Worm (Caenorhabditis elegans): Measurements from ENCODE around the gene C02F12.8.

The C02F12.8 gene

DNA sequence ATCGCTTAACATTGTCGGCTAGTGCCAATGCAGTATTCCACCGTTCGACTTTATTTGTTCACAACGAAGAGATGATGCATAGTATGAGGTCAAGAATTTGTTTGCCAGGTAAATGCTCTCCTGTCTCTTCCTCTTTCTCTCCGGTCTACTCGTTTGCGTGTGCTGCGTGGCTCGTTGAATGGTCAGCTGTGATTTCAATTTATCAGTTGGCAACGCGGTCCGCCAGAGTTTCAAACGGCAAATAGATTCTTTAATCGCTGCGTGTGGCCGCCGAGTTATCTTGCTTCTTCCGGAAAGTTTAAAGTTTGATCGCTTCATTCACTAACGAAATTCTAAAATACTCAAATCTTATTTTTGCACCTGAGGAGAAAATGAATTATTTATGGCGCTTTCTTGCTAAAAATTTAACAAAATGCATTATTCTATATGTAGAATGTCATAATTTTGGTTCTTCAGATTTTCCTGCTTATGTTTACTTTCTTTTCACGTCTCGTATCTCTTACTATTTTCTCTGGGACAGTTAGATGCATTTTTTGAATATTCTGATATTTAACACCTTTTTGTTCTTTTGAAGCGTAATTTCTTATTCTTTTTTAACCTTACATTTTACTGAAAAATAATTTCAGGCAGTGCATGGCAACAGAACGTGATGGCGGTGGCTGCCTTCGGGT lies 12.4 kb downstream of the C02F12.8 start, which contains the start of gene tsp-17:
Gene tsp-17, plus strand, starts transcription at position 621 of the 671 bp plus-strand sequence.
- no peak for TF ChIP-seq sea-1 (GFP tag; conservative IDR thresholded peaks at IDR 0.05)
- no peak for TF ChIP-seq scrt-1 (GFP tag; IDR thresholded peaks at IDR 0.05)
- no peak for TF ChIP-seq F13C5.2 (tag; optimal IDR thresholded peaks at IDR 0.05)

DNA sequence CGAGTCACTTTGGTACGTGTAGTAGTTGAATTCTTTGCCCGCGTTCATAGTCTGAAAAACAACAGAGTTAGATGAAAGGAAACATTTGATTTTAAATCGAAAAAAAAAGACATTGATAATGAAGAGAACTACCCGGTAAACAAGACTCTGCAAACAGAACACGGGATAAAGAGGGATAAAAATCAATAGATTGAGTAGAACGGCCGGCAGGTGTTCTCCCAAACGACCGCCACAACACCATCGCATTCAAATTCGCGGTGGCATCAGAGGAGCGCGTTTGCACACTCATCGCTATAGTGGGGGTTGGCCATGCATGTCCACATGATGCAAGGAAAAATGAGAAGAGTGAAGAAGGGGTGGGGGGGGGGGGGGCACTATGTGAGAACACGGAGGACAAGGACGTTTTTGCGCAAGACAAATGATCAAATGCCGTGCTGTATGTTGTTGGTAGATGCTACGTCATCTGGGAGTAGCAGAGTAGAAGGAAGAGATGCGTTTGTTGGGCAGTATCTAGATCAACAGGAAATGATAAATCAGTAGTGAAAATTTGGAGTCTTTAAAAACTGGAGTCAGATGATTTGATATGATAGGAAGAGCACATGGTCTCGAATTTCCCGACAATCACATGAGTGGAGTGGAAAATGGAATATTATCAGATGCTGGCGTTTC lies 14.4 kb downstream of the C02F12.8 start, which contains the start of gene tag-52:
Gene tag-52, minus strand, starts transcription at position 51 of the 669 bp plus-strand sequence.
- TF ChIP-seq flt-1 (GFP tag; IDR thresholded peaks at IDR 0.05) (no peak), F13C5.2 (tag; optimal IDR thresholded peaks at IDR 0.05) (peak; percentile 65), ceh-36 (tag; optimal IDR thresholded peaks at IDR 0.05) (peak; percentile 34), hmg-4 (GFP tag; optimal IDR thresholded peaks at IDR 0.05) (peak; percentile 88)

DNA sequence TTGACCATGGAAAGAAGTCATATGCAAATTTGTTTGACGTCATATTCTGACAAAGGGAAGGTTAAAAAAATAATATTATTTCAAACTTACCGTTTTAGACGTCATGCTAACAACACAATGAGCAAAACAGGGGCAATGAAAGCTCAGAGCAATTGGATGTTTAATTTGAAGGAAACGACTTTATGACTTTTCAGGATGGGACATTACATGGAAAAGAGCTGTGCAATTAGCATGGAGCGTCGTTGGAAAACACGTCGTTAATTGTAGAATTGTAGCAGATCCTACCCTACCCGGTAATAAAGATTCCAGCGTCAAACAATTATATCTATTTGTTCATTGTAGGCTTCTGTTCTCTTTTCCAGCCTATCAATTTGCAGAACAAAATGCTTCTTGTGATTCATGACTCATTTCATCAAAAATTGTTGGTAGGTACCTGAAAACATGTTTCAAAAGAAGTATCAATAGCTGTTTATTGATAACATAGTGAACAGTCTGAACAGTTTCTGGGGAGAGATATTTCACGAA lies 19.4 kb downstream of the C02F12.8 start, which contains the start of gene ceh-63:
Gene ceh-63, minus strand, starts transcription at position 475 of the 525 bp plus-strand sequence.
- TF ChIP-seq flt-1 (GFP tag; IDR thresholded peaks at IDR 0.05) (no peak), hmbx-1 (tag; optimal IDR thresholded peaks at IDR 0.05) (no peak), pes-1 (GFP tag; IDR thresholded peaks at IDR 0.05) (no peak), tbx-11 (GFP tag; IDR thresholded peaks at IDR 0.05) (no peak), sea-1 (GFP tag; conservative IDR thresholded peaks at IDR 0.05) (no peak)

DNA sequence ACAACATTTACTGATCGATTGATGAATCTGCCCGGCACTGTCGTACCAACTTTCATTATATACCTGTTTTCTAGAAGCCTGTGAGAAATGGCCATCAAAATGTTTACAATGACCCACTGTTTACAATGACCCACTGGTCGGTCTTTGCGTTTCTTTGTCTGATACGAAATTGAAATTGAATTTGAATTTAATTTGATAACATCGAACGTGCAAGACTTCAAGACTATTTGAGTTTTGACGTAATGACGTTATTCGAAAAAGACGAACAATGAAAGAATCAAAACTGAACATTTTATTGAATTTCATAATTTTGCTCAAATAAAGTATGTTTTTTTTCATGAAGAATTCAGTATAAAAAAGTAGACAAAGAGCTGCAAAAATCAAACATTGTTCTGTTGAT lies 21.0 kb downstream of the C02F12.8 start, which contains the start of gene C02F12.5:
Gene C02F12.5, minus strand, starts transcription at position 101 of the 400 bp plus-strand sequence.
- TF ChIP-seq ceh-36 (tag; optimal IDR thresholded peaks at IDR 0.05) (no peak), sea-1 (GFP tag; conservative IDR thresholded peaks at IDR 0.05) (no peak), B0310.2 (tag; optimal IDR thresholded peaks at IDR 0.05) (no peak), pes-1 (GFP tag; IDR thresholded peaks at IDR 0.05) (no peak), flt-1 (GFP tag; IDR thresholded peaks at IDR 0.05) (no peak), F13C5.2 (tag; optimal IDR thresholded peaks at IDR 0.05) (no peak)

DNA sequence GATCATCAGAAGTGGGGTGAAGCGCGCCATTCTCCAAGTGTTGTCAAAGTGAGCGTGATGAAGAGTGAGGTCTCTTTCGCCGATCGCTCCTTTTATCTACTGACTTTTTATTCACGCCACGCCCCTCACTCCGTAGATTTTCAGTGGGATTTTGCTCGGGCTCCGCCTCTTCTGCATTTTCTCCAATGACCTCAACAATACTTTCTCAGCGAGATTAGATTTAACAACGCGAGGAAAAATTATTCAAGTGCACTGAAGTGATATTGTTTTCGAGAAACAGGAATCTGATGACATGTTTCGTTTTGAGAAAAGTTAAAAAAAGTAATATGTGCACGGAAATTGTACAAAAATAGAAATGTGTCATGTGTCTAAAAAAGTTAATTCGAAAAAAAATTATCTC lies 24.2 kb downstream of the C02F12.8 start, which contains the start of gene snet-1:
Gene snet-1, minus strand, starts transcription at position 101 of the 400 bp plus-strand sequence.
- TF ChIP-seq pes-1 (GFP tag; IDR thresholded peaks at IDR 0.05) (no peak), tbx-11 (GFP tag; IDR thresholded peaks at IDR 0.05) (no peak), ceh-13 (GFP tag; optimal IDR thresholded peaks at IDR 0.05) (no peak)

DNA sequence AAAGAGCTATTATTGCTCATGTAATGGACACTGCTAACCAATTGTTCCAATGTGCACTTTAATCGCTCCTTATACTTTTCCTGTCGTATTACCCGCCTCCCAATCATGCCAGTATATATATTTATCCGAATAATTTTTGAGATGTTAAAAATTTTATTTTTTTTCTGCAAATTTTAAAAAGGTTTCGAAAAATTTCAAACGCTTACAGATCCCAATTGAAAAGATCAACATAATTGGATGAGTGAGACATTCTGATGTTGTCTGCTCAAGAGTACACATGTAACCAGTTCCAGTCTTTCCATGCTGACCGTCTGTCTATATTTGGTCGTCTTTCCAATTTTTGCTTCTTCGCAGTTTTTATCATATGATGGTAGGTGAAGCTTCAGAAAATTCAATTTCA lies 33.8 kb downstream of the C02F12.8 start, which contains the start of gene R11G1.1:
Gene R11G1.1, plus strand, starts transcription at position 301 of the 400 bp plus-strand sequence.
- TF ChIP-seq sea-1 (GFP tag; conservative IDR thresholded peaks at IDR 0.05): no peak
- TF ChIP-seq tbx-37 (GFP tag; conservative IDR thresholded peaks at IDR 0.05): no peak
- TF ChIP-seq ceh-13 (GFP tag; optimal IDR thresholded peaks at IDR 0.05): no peak
- no peak for TF ChIP-seq tra-4 (tag; optimal IDR thresholded peaks at IDR 0.05)
- no peak for TF ChIP-seq B0310.2 (tag; optimal IDR thresholded peaks at IDR 0.05)
- TF ChIP-seq hmg-4 (GFP tag; optimal IDR thresholded peaks at IDR 0.05): no peak
- TF ChIP-seq ama-1 (optimal IDR thresholded peaks at IDR 0.05): no peak
- no peak for TF ChIP-seq F13C5.2 (tag; optimal IDR thresholded peaks at IDR 0.05)
- TF ChIP-seq hnd-1 (tag; optimal IDR thresholded peaks at IDR 0.05): no peak
- no peak for TF ChIP-seq hmbx-1 (tag; optimal IDR thresholded peaks at IDR 0.05)
- no peak for TF ChIP-seq ceh-36 (tag; optimal IDR thresholded peaks at IDR 0.05)

DNA sequence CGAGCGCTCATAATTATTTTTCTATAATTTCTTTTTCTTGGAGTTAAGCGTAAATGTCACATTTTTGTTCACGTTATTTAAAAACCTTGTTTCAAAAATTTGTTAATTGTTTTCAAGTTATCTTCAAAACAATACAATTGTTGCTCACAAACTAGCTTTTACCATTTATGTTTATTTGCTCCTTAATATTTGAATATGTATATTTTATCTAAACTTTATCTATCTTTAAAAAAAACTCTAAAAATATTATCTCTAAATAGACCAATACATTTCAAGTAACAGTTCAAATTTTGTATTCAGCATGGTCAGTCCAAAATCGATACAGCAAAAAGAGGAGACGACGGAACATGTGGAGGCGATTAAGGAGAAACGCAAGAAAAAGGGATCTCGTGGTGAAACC lies 37.1 kb downstream of the C02F12.8 start, which contains the start of gene R11G1.7:
Gene R11G1.7, plus strand, starts transcription at position 301 of the 400 bp plus-strand sequence.
- TF ChIP-seq ceh-36 (tag; optimal IDR thresholded peaks at IDR 0.05): no peak
- no peak for TF ChIP-seq F13C5.2 (tag; optimal IDR thresholded peaks at IDR 0.05)
- no peak for TF ChIP-seq pes-1 (GFP tag; IDR thresholded peaks at IDR 0.05)
- no peak for TF ChIP-seq sea-1 (GFP tag; conservative IDR thresholded peaks at IDR 0.05)
- TF ChIP-seq ama-1 (optimal IDR thresholded peaks at IDR 0.05): no peak

DNA sequence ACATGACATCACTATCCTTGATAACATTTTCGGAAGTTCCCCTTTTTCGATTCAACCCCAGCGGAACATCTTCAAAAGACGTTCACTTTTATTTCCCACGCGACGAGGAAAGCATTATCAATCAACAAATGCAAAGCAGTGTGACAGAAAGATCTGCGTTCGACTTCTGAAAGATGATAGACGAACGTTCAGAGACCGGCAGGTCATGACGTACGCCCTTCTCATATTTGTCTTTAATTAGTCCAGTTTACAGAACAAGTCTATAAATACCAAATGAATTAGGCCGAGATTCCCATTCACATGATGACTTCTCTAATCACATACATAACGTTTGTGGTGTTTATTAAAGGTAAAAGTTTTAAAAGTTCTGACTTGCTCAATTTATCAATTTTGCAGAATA lies 38.4 kb downstream of the C02F12.8 start, which contains the start of gene R11G1.11:
Gene R11G1.11, plus strand, starts transcription at position 301 of the 400 bp plus-strand sequence.
- no peak for TF ChIP-seq hnd-1 (tag; optimal IDR thresholded peaks at IDR 0.05)
- TF ChIP-seq sea-1 (GFP tag; conservative IDR thresholded peaks at IDR 0.05): no peak
- TF ChIP-seq tbx-37 (GFP tag; conservative IDR thresholded peaks at IDR 0.05): no peak
- no peak for TF ChIP-seq ceh-36 (tag; optimal IDR thresholded peaks at IDR 0.05)
- no peak for TF ChIP-seq ama-1 (optimal IDR thresholded peaks at IDR 0.05)
- no peak for TF ChIP-seq hmg-4 (GFP tag; optimal IDR thresholded peaks at IDR 0.05)
- TF ChIP-seq aly-1 (tag; optimal IDR thresholded peaks at IDR 0.05): no peak
- TF ChIP-seq flt-1 (GFP tag; IDR thresholded peaks at IDR 0.05): no peak
- no peak for TF ChIP-seq F13C5.2 (tag; optimal IDR thresholded peaks at IDR 0.05)
- TF ChIP-seq scrt-1 (GFP tag; IDR thresholded peaks at IDR 0.05): no peak
- no peak for TF ChIP-seq tra-4 (tag; optimal IDR thresholded peaks at IDR 0.05)
- no peak for TF ChIP-seq hmbx-1 (tag; optimal IDR thresholded peaks at IDR 0.05)
- no peak for TF ChIP-seq ceh-13 (GFP tag; optimal IDR thresholded peaks at IDR 0.05)

Measured in whole organism, early embryonic.